Worm (Caenorhabditis elegans): ENCODE measurements around the gene C16C10.1.

- TF ChIP-seq dpl-1 (GFP tag; optimal IDR thresholded peaks at IDR 0.05) (peak; percentile 48 to 72 (median 70)), hlh-17 (GFP tag; optimal IDR thresholded peaks at IDR 0.05; ENCODE audit: borderline replicate concordance) (no peak), nhr-237 (tag; optimal IDR thresholded peaks at IDR 0.05) (no peak), nhr-12 (tag; optimal IDR thresholded peaks at IDR 0.05) (no peak), mep-1 (tag; optimal IDR thresholded peaks at IDR 0.05) (peak; percentile 74), aha-1 (tag; optimal IDR thresholded peaks at IDR 0.05) (no peak), ces-1 (GFP tag; optimal IDR thresholded peaks at IDR 0.05) (no peak), egl-27 (tag; optimal IDR thresholded peaks at IDR 0.05) (no peak), ztf-4 (tag; optimal IDR thresholded peaks at IDR 0.05) (peak; percentile 51), blmp-1 (tag; optimal IDR thresholded peaks at IDR 0.05) (no peak), zag-1 (tag; optimal IDR thresholded peaks at IDR 0.05) (no peak), unc-98 (GFP tag; IDR thresholded peaks at IDR 0.05) (no peak)
Measured at ce11 chrIII:4170903-4171377, 10.3 kb downstream of the C16C10.1 start, which contains the start of the genes rnf-121 and C16C10.4.

Measured in whole organism, L1 larva.